Fruit fly (Drosophila melanogaster) Kc167 (cell line): ENCODE results near the gene hzg.

Experiments
- h ChIP-seq: fragments of >200 bp; optimal IDR thresholded peaks from 3 replicates; lab custom pipeline; 2018; ENCODE audit warnings: missing external identifiers
- insv ChIP-seq: fragments of >200 bp; optimal IDR thresholded peaks from 3 replicates; lab custom pipeline; 2018; ENCODE audit warnings: missing external identifiers
- psq ChIP-seq: fragments of >200 bp; optimal IDR thresholded peaks from 2 replicates; lab custom pipeline; 2017; ENCODE audit warnings: missing external identifiers

DNA sequence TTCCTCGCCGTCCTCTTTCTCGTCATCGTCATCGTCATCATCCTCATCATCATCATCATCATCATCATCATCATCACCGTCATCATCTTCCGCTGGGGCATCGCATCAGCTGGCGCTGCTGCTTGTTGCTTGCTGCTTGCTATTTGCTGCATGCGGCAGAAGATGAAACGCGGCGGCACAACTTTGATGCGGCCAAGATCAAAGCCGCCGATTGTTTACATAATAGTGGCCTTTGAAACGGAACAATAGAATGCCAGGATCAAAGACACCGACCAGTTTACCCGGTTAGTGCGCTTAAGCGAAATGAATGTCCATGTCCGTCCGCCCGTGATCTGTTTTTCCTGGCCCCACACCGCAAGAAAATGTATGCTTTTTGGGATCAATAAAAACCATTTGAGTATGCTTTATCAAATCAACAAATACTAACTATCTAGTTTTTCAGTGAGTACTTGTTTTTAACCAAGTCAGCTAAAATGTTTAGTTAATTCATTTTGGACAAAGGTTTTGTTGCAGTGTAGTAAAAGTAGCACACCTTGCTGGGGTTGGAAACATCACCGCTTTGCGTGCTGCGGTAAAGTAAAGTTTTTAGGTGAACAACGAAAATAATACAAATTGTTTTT, 16.6 kb upstream of the hzg start:
- no peak for TF ChIP-seq insv (lab: Kevin White, UChicago)
- no peak for TF ChIP-seq psq (lab: Kevin White, UChicago)
- TF ChIP-seq h: no peak
